Fruit fly (Drosophila melanogaster) whole organism, embryonic: ENCODE results near the gene CG43407.

Experiments
- ATbp ChIP-seq: fragments of 200-800 bp; sonication (Bioruptor generic); optimal IDR thresholded peaks from 2 replicates; lab custom pipeline; 2017; ENCODE audit warnings: missing biosample characterization, mild to moderate bottlenecking, missing genetic modification characterization, missing genetic modification reagents
- Blimp-1 ChIP-seq: fragments of 200-800 bp; sonication (Bioruptor generic); optimal IDR thresholded peaks from 3 replicates; lab custom pipeline; 2018; ENCODE audit warnings: missing biosample characterization, missing genetic modification characterization, mild to moderate bottlenecking, moderate library complexity, missing genetic modification reagents
- CG10543 ChIP-seq: fragments of 200-800 bp; sonication (Bioruptor generic); optimal IDR thresholded peaks from 3 replicates; lab custom pipeline; 2017; ENCODE audit warnings: missing biosample characterization, mild to moderate bottlenecking, missing genetic modification characterization, moderate library complexity
- CG11723 ChIP-seq: fragments of 200-800 bp; sonication (Bioruptor generic); optimal IDR thresholded peaks from 2 replicates; lab custom pipeline; 2017; ENCODE audit warnings: missing biosample characterization, mild to moderate bottlenecking, missing genetic modification characterization
- CG12071 ChIP-seq: fragments of 200-800 bp; sonication (Bioruptor generic); optimal IDR thresholded peaks from 3 replicates; lab custom pipeline; 2018; ENCODE audit warnings: missing biosample characterization, mild to moderate bottlenecking, missing genetic modification characterization
- CG12104 ChIP-seq: fragments of 200-800 bp; sonication (Bioruptor generic); optimal IDR thresholded peaks from 3 replicates; lab custom pipeline; 2016; ENCODE audit warnings: missing biosample characterization, missing genetic modification characterization
- CG1233 ChIP-seq: fragments of 200-800 bp; sonication (Bioruptor generic); optimal IDR thresholded peaks from 4 replicates; lab custom pipeline; 2018; ENCODE audit warnings: missing biosample characterization, mild to moderate bottlenecking, missing genetic modification characterization
- CG12744 ChIP-seq: fragments of 200-800 bp; sonication (Bioruptor generic); optimal IDR thresholded peaks from 2 replicates; lab custom pipeline; 2016; ENCODE audit warnings: missing biosample characterization, missing genetic modification characterization
- CG13424 ChIP-seq: fragments of 200-800 bp; sonication (Bioruptor generic); optimal IDR thresholded peaks from 2 replicates; lab custom pipeline; 2019; ENCODE audit warnings: missing biosample characterization, mild to moderate bottlenecking, missing genetic modification characterization, moderate library complexity
- CG13894 ChIP-seq: fragments of 200-800 bp; sonication (Bioruptor generic); optimal IDR thresholded peaks from 3 replicates; lab custom pipeline; 2018; ENCODE audit warnings: missing biosample characterization, mild to moderate bottlenecking, missing genetic modification characterization, moderate library complexity
- CG16863 ChIP-seq: fragments of 200-800 bp; sonication (Bioruptor generic); optimal IDR thresholded peaks from 3 replicates; lab custom pipeline; 2016; ENCODE audit warnings: missing biosample characterization, missing genetic modification characterization
- CG17359 ChIP-seq: fragments of 200-800 bp; sonication (Bioruptor generic); optimal IDR thresholded peaks from 3 replicates; lab custom pipeline; 2018; ENCODE audit warnings: missing biosample characterization, mild to moderate bottlenecking, missing genetic modification characterization, moderate library complexity
- CG18599 ChIP-seq: fragments of 200-800 bp; sonication (Bioruptor generic); optimal IDR thresholded peaks from 3 replicates; lab custom pipeline; 2017; ENCODE audit warnings: missing biosample characterization, missing genetic modification characterization, mild to moderate bottlenecking, moderate library complexity, missing genetic modification reagents
- CG2129 ChIP-seq: fragments of 200-800 bp; sonication (Bioruptor generic); IDR thresholded peaks from 2 replicates; pipeline ENCODE4 v1.3.6; 2022; ENCODE audit warnings: missing biosample characterization, missing genetic modification characterization; ENCODE audit not compliant: partially characterized antibody
- CG2202 ChIP-seq: fragments of 200-800 bp; sonication (Bioruptor generic); optimal IDR thresholded peaks from 2 replicates; lab custom pipeline; 2018; ENCODE audit warnings: missing biosample characterization, mild to moderate bottlenecking, missing genetic modification characterization
- CG30020 ChIP-seq: fragments of 200-800 bp; optimal IDR thresholded peaks from 2 replicates; lab custom pipeline; 2019; ENCODE audit warnings: missing biosample characterization, mild to moderate bottlenecking, missing genetic modification characterization, moderate library complexity
- CG30431 ChIP-seq: fragments of 200-800 bp; sonication (Bioruptor generic); optimal IDR thresholded peaks from 2 replicates; lab custom pipeline; 2017; ENCODE audit warnings: missing biosample characterization, missing genetic modification characterization
- CG3065 ChIP-seq: fragments of 200-800 bp; sonication (Bioruptor generic); optimal IDR thresholded peaks from 2 replicates; lab custom pipeline; 2016; ENCODE audit warnings: missing biosample characterization, missing genetic modification characterization
- CG32772 ChIP-seq: fragments of 200-800 bp; sonication (Bioruptor generic); IDR thresholded peaks from 2 replicates; pipeline ENCODE4 v1.3.6; 2022; ENCODE audit warnings: missing biosample characterization, missing genetic modification characterization
- CG3847 ChIP-seq: fragments of 200-800 bp; sonication (Bioruptor generic); IDR thresholded peaks from 2 replicates; pipeline ENCODE4 v1.3.6; 2022; ENCODE audit warnings: missing biosample characterization, missing genetic modification characterization
- CG4707 ChIP-seq: fragments of 200-800 bp; sonication (Bioruptor generic); optimal IDR thresholded peaks from 2 replicates; lab custom pipeline; 2018; ENCODE audit warnings: missing biosample characterization, mild to moderate bottlenecking, missing genetic modification characterization, moderate library complexity
- CG7372 ChIP-seq: fragments of 200-800 bp; sonication (Bioruptor generic); IDR thresholded peaks from 2 replicates; pipeline ENCODE4 v1.3.6; 2022; ENCODE audit warnings: missing biosample characterization, missing genetic modification characterization
- CG7786 ChIP-seq: fragments of 200-800 bp; sonication (Bioruptor generic); optimal IDR thresholded peaks from 2 replicates; lab custom pipeline; 2016; ENCODE audit warnings: missing biosample characterization, missing genetic modification characterization
- Drgx ChIP-seq: fragments of 200-800 bp; sonication (Bioruptor generic); IDR thresholded peaks from 2 replicates; pipeline ENCODE4 v1.3.6; 2022; ENCODE audit warnings: missing biosample characterization, missing genetic modification characterization
- H15 ChIP-seq: fragments of 200-800 bp; sonication (Bioruptor generic); IDR thresholded peaks from 3 replicates; pipeline ENCODE4 v1.3.6; 2022; ENCODE audit warnings: missing biosample characterization, missing genetic modification characterization
- HHEX ChIP-seq: fragments of 200-800 bp; sonication (Bioruptor generic); optimal IDR thresholded peaks from 3 replicates; lab custom pipeline; 2017; ENCODE audit warnings: missing biosample characterization, mild to moderate bottlenecking, missing genetic modification characterization, missing genetic modification reagents
- Hsf ChIP-seq: fragments of 200-800 bp; sonication (Bioruptor generic); optimal IDR thresholded peaks from 3 replicates; lab custom pipeline; 2016; ENCODE audit warnings: missing biosample characterization, missing genetic modification characterization
- Mrtf ChIP-seq: fragments of 200-800 bp; sonication (Bioruptor generic); IDR thresholded peaks from 3 replicates; pipeline ENCODE4 v1.3.6; 2022; ENCODE audit warnings: missing biosample characterization, missing genetic modification characterization
- Ravus ChIP-seq: fragments of 200-800 bp; sonication (Bioruptor generic); IDR thresholded peaks from 2 replicates; pipeline ENCODE4 v1.3.6; 2022; ENCODE audit warnings: missing biosample characterization, missing genetic modification characterization
- Scr ChIP-seq: fragments of 200-800 bp; sonication (Bioruptor generic); IDR thresholded peaks from 2 replicates; pipeline ENCODE4 v1.3.6; 2022; ENCODE audit warnings: missing biosample characterization, missing genetic modification characterization; ENCODE audit not compliant: partially characterized antibody
- Sox100B ChIP-seq: fragments of 200-800 bp; sonication (Bioruptor generic); optimal IDR thresholded peaks from 3 replicates; lab custom pipeline; 2018; ENCODE audit warnings: missing biosample characterization, mild to moderate bottlenecking, missing genetic modification characterization
- TFAM ChIP-seq: fragments of 200-800 bp; sonication (Bioruptor generic); optimal IDR thresholded peaks from 2 replicates; lab custom pipeline; 2017; ENCODE audit warnings: missing biosample characterization, missing genetic modification characterization, inconsistent platforms
- Vsx1 ChIP-seq: fragments of 200-800 bp; sonication (Bioruptor generic); optimal IDR thresholded peaks from 2 replicates; lab custom pipeline; 2017; ENCODE audit warnings: missing biosample characterization, mild to moderate bottlenecking, missing genetic modification characterization, missing genetic modification reagents
- YL-1 ChIP-seq: fragments of 200-800 bp; sonication (Bioruptor generic); optimal IDR thresholded peaks from 3 replicates; lab custom pipeline; 2017; ENCODE audit warnings: missing biosample characterization, mild to moderate bottlenecking, missing genetic modification characterization
- ase ChIP-seq: fragments of 200-800 bp; sonication (Bioruptor generic); IDR thresholded peaks from 3 replicates; pipeline ENCODE4 v1.3.6; 2022; ENCODE audit warnings: missing biosample characterization, missing genetic modification characterization
- exex ChIP-seq: fragments of 200-800 bp; sonication (Bioruptor generic); optimal IDR thresholded peaks from 4 replicates; lab custom pipeline; 2018; ENCODE audit warnings: missing biosample characterization, mild to moderate bottlenecking, missing genetic modification characterization, moderate library complexity
- fd96Cb ChIP-seq: fragments of 200-800 bp; sonication (Bioruptor generic); optimal IDR thresholded peaks from 2 replicates; lab custom pipeline; 2018; ENCODE audit warnings: missing biosample characterization, mild to moderate bottlenecking, missing genetic modification characterization, moderate library complexity
- gsb ChIP-seq: fragments of 200-800 bp; sonication (Bioruptor generic); IDR thresholded peaks from 2 replicates; pipeline ENCODE4 v1.3.6; 2022; ENCODE audit warnings: missing biosample characterization, missing genetic modification characterization
- hbn ChIP-seq: fragments of 200-800 bp; sonication (Bioruptor generic); IDR thresholded peaks from 2 replicates; pipeline ENCODE4 v1.3.6; 2022; ENCODE audit warnings: missing biosample characterization, missing genetic modification characterization; ENCODE audit not compliant: partially characterized antibody
- insv ChIP-seq, 2 experiments: fragments of 200-800 bp; sonication (Bioruptor generic); optimal IDR thresholded peaks; 3 replicates each; lab custom pipeline; 2016 to 2018; ENCODE audit warnings: missing biosample characterization in 2 of 2, missing genetic modification characterization in 2 of 2
- mirr ChIP-seq: fragments of 200-800 bp; sonication (Bioruptor generic); optimal IDR thresholded peaks from 3 replicates; lab custom pipeline; 2018; ENCODE audit warnings: missing biosample characterization, mild to moderate bottlenecking, missing genetic modification characterization
- nerfin-1 ChIP-seq: fragments of 200-800 bp; sonication (Bioruptor generic); optimal IDR thresholded peaks from 3 replicates; lab custom pipeline; 2019; ENCODE audit warnings: missing biosample characterization, mild to moderate bottlenecking, missing genetic modification characterization, moderate library complexity
- nmo ChIP-seq: fragments of 200-800 bp; sonication (Bioruptor generic); optimal IDR thresholded peaks from 2 replicates; lab custom pipeline; 2018; ENCODE audit warnings: missing biosample characterization, mild to moderate bottlenecking, missing genetic modification characterization, moderate library complexity
- onecut ChIP-seq: fragments of 200-800 bp; sonication (Bioruptor generic); IDR thresholded peaks from 2 replicates; pipeline ENCODE4 v1.3.6; 2022; ENCODE audit warnings: missing biosample characterization, missing genetic modification characterization
- psq ChIP-seq: fragments of 200-800 bp; sonication (Bioruptor generic); optimal IDR thresholded peaks from 2 replicates; lab custom pipeline; 2017; ENCODE audit warnings: missing biosample characterization, missing genetic modification characterization
- ranshi ChIP-seq: fragments of 200-800 bp; sonication (Bioruptor generic); IDR thresholded peaks from 2 replicates; pipeline ENCODE4 v1.3.6; 2022; ENCODE audit warnings: missing biosample characterization, missing genetic modification characterization
- sens-2 ChIP-seq: fragments of 200-800 bp; sonication (Bioruptor generic); IDR thresholded peaks from 2 replicates; pipeline ENCODE4 v1.3.6; 2022; ENCODE audit warnings: missing biosample characterization, missing genetic modification characterization
- so ChIP-seq: fragments of 200-800 bp; sonication (Bioruptor generic); IDR thresholded peaks from 3 replicates; pipeline ENCODE4 v1.3.6; 2022; ENCODE audit warnings: missing biosample characterization, missing genetic modification characterization
- sr ChIP-seq: fragments of 200-800 bp; sonication (Bioruptor generic); IDR thresholded peaks from 3 replicates; pipeline ENCODE4 v1.3.6; 2022; ENCODE audit warnings: missing biosample characterization, missing genetic modification characterization

The CG43407 gene

dm6 chr3L:19073029-19073908, 20.1 kb upstream of the CG43407 start (continued):
- TF ChIP-seq CG4707 (peak; percentile 10), Mrtf (GFP tag; lab: Robert Waterston, UW) (0 out of 3 replicates have a peak, but pooled peaks have one; percentile 46), H15 (no peak), CG2129 (GFP tag; lab: Robert Waterston, UW) (no peak), CG13424 (tag; lab: Kevin White, UChicago) (no peak), sr (GFP tag; lab: Robert Waterston, UW) (peak; percentile 97), CG2202 (no peak), CG7372 (GFP tag; lab: Robert Waterston, UW) (peak; percentile 68), exex (no peak), CG12104 (no peak), onecut (peak; percentile 55), Vsx1 (GFP tag; lab: Kevin White, UChicago) (no peak), Drgx (GFP tag; lab: Robert Waterston, UW) (peak; percentile 49; the same call in 1 of the 2 replicates), CG17359 (tag; lab: Kevin White, UChicago) (peak; percentile 53), CG18599 (peak; percentile 17), CG10543 (peak; percentile 1), CG7786 (GFP tag; lab: Kevin White, UChicago) (no peak), mirr (no peak), Scr (GFP tag; lab: Robert Waterston, UW) (no peak), CG13894 (tag; lab: Kevin White, UChicago) (no peak), nerfin-1 (peak; percentile 1), YL-1 (GFP tag; lab: Kevin White, UChicago) (no peak), Ravus (no peak), gsb (GFP tag; lab: Robert Waterston, UW) (no peak), CG32772 (GFP tag; lab: Robert Waterston, UW) (no peak), Hsf (GFP tag; lab: Kevin White, UChicago) (no peak), Blimp-1 (GFP tag; lab: Kevin White, UChicago) (no peak), sens-2 (GFP tag; lab: Robert Waterston, UW) (no peak), CG12744 (GFP tag; lab: Kevin White, UChicago) (no peak), CG12071 (peak; percentile 24), CG30431 (GFP tag; lab: Kevin White, UChicago) (no peak), psq (GFP tag; lab: Kevin White, UChicago) (no peak), so (GFP tag; lab: Robert Waterston, UW) (peak; percentile 49; the same call in 1 of the 3 replicates), CG1233 (GFP tag; lab: Kevin White, UChicago) (no peak), HHEX (GFP tag; lab: Kevin White, UChicago) (no peak), CG30020 (tag; lab: Kevin White, UChicago) (no peak), nmo (GFP tag; lab: Kevin White, UChicago) (no peak), CG3065 (GFP tag; lab: Kevin White, UChicago) (no peak), fd96Cb (no peak), CG11723 (peak; percentile 31), ranshi (GFP tag; lab: Robert Waterston, UW) (no peak), insv (GFP tag; optimal IDR thresholded peaks at IDR 0.05; lab: Kevin White, UChicago) (no peak), TFAM (GFP tag; lab: Kevin White, UChicago) (no peak), CG3847 (GFP tag; lab: Robert Waterston, UW) (0 out of 2 replicates have a peak, but pooled peaks have one; percentile 13), ATbp (GFP tag; lab: Kevin White, UChicago) (peak; percentile 88), hbn (GFP tag; lab: Robert Waterston, UW) (no peak), ase (GFP tag; lab: Robert Waterston, UW) (no peak), Sox100B (peak; percentile 30), CG16863 (GFP tag; lab: Kevin White, UChicago) (peak; percentile 18)
